Worm (Caenorhabditis elegans): ENCODE results near the gene oxy-4.

ce11 chrIII:5202641-5203040 lies 44.1 kb upstream of the oxy-4 start:
- no peak for TF ChIP-seq unc-62 (GFP tag; optimal IDR thresholded peaks at IDR 0.05)
- no peak for TF ChIP-seq snpc-4 (tag; optimal IDR thresholded peaks at IDR 0.05)
- TF ChIP-seq sptf-1 (tag; optimal IDR thresholded peaks at IDR 0.05), result no peak
- no peak for TF ChIP-seq elt-1 (tag; optimal IDR thresholded peaks at IDR 0.05; ENCODE audit: borderline replicate concordance, insufficient read depth)
- no peak for TF ChIP-seq mep-1 (tag; optimal IDR thresholded peaks at IDR 0.05)
- TF ChIP-seq zip-8 (tag; optimal IDR thresholded peaks at IDR 0.05), result no peak
- TF ChIP-seq nhr-76 (tag; optimal IDR thresholded peaks at IDR 0.05), result no peak

Data from whole organism, mixed stage, embryonic.